Fruit fly (Drosophila melanogaster): Measurements from ENCODE around the gene CG33080.

Gene CG33080

DNA sequence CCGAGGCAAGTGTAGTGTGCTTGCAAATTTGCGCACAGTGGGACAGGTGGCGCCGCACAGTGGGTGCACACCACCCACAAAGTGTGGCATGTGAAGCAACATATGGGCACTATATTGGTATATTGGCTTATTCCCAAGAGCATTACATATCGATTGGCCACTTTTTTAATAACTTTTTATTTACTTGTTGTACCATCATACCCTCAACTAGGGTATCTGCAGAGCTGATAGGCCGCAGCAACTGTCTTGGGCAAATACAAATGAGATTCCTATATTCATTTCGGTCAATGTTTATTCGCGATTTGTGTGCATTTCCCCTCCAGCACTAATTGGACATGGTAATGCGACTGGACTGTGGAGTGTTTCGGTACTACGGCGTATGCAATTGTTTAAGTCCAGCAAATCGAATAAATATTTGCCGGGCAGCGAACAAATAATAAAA, 7.2 kb upstream of the CG33080 start (continued):
- TF ChIP-seq NC2β (GFP tag; optimal IDR thresholded peaks at IDR 0.05) = no peak
- no peak for TF ChIP-seq jing (GFP tag; optimal IDR thresholded peaks at IDR 0.05)
- TF ChIP-seq Xbp1 (GFP tag; optimal IDR thresholded peaks at IDR 0.05) = peak; percentile 45
- TF ChIP-seq CG4360 (GFP tag; IDR thresholded peaks at IDR 0.05) = no peak
- TF ChIP-seq CG14014 (GFP tag; IDR thresholded peaks at IDR 0.05) = peak; percentile 64; the same call in 1 of the 2 replicates
- TF ChIP-seq hkb (optimal IDR thresholded peaks at IDR 0.05) = no peak
- TF ChIP-seq hkb (GFP tag; IDR thresholded peaks at IDR 0.05) = peak; percentile 46
- TF ChIP-seq CG18764 (GFP tag; optimal IDR thresholded peaks at IDR 0.05) = no peak
- no peak for TF ChIP-seq CG4854 (GFP tag; optimal IDR thresholded peaks at IDR 0.05)
- TF ChIP-seq Sox100B (GFP tag; optimal IDR thresholded peaks at IDR 0.05) = peak; percentile 56
- TF ChIP-seq CG11696 (GFP tag; IDR thresholded peaks at IDR 0.05) = no peak
- peak; percentile 82 for TF ChIP-seq CG3407 (GFP tag; optimal IDR thresholded peaks at IDR 0.05)
- TF ChIP-seq CG12391 (tag; optimal IDR thresholded peaks at IDR 0.05) = peak; percentile 32
- peak; percentile 60 for TF ChIP-seq wek (GFP tag; optimal IDR thresholded peaks at IDR 0.05)
- no peak for TF ChIP-seq fd3F (GFP tag; optimal IDR thresholded peaks at IDR 0.05)
- no peak for TF ChIP-seq CG10431 (GFP tag; optimal IDR thresholded peaks at IDR 0.05)
- peak; percentile 67 for TF ChIP-seq CG15696 (tag; optimal IDR thresholded peaks at IDR 0.05)
- TF ChIP-seq tgo (GFP tag; IDR thresholded peaks at IDR 0.05) = peak; percentile 38; the same call in 1 of the 3 replicates
- TF ChIP-seq Jarid2 (GFP tag; optimal IDR thresholded peaks at IDR 0.05) = peak; percentile 22
- no peak for TF ChIP-seq CG11695 (GFP tag; IDR thresholded peaks at IDR 0.05)
- TF ChIP-seq mirr (GFP tag; optimal IDR thresholded peaks at IDR 0.05) = no peak
- no peak for TF ChIP-seq CG16813 (GFP tag; IDR thresholded peaks at IDR 0.05; ENCODE audit: partially characterized antibody)
- peak; percentile 71 for TF ChIP-seq CG17361 (GFP tag; IDR thresholded peaks at IDR 0.05)
- TF ChIP-seq Ada2b (GFP tag; IDR thresholded peaks at IDR 0.05) = peak; percentile 54
- TF ChIP-seq CG2889 (GFP tag; IDR thresholded peaks at IDR 0.05) = 0 out of 3 replicates have a peak, but pooled peaks have one; percentile 46
- TF ChIP-seq CG8089 (GFP tag; optimal IDR thresholded peaks at IDR 0.05) = peak; percentile 35
- TF ChIP-seq zfh2 (GFP tag; optimal IDR thresholded peaks at IDR 0.05) = peak; percentile 10
- TF ChIP-seq CHES-1-like (GFP tag; optimal IDR thresholded peaks at IDR 0.05) = peak; percentile 15
- TF ChIP-seq CG31224 (GFP tag; IDR thresholded peaks at IDR 0.05) = peak; percentile 24; the same call in 1 of the 2 replicates
- no peak for TF ChIP-seq MESR4 (GFP tag; optimal IDR thresholded peaks at IDR 0.05)
- TF ChIP-seq onecut (GFP tag; IDR thresholded peaks at IDR 0.05) = peak; percentile 35
- no peak for TF ChIP-seq schlank (tag; optimal IDR thresholded peaks at IDR 0.05)
- TF ChIP-seq B-H1 (GFP tag; IDR thresholded peaks at IDR 0.05) = no peak
- TF ChIP-seq h (optimal IDR thresholded peaks at IDR 0.05) = no peak
- TF ChIP-seq CG15073 (GFP tag; optimal IDR thresholded peaks at IDR 0.05) = no peak
- TF ChIP-seq nerfin-1 (tag; optimal IDR thresholded peaks at IDR 0.05) = peak; percentile 51
- no peak for TF ChIP-seq CG7963 (GFP tag; IDR thresholded peaks at IDR 0.05; ENCODE audit: partially characterized antibody)
- TF ChIP-seq CG3726 (GFP tag; IDR thresholded peaks at IDR 0.05) = peak; percentile 45; the same call in 1 of the 3 replicates
- peak; percentile 31 for TF ChIP-seq CG7786 (GFP tag; optimal IDR thresholded peaks at IDR 0.05)
- no peak for TF ChIP-seq CG17612 (GFP tag; IDR thresholded peaks at IDR 0.05)
- TF ChIP-seq ro (GFP tag; IDR thresholded peaks at IDR 0.05) = no peak
- peak; percentile 39 for TF ChIP-seq D19B (GFP tag; optimal IDR thresholded peaks at IDR 0.05)
- TF ChIP-seq CG31365 (tag; optimal IDR thresholded peaks at IDR 0.05) = no peak
- TF ChIP-seq CG12942 (GFP tag; optimal IDR thresholded peaks at IDR 0.05) = no peak
- TF ChIP-seq pum (GFP tag; optimal IDR thresholded peaks at IDR 0.05) = peak; percentile 35
- TF ChIP-seq Dek (tag; optimal IDR thresholded peaks at IDR 0.05) = no peak
- TF ChIP-seq klu (GFP tag; IDR thresholded peaks at IDR 0.05) = no peak
- peak; percentile 29 for TF ChIP-seq Nf-YB (GFP tag; optimal IDR thresholded peaks at IDR 0.05)
- no peak for TF ChIP-seq Scr (GFP tag; IDR thresholded peaks at IDR 0.05; ENCODE audit: partially characterized antibody)
- peak; percentile 33 for TF ChIP-seq salm (tag; optimal IDR thresholded peaks at IDR 0.05)
- no peak for TF ChIP-seq Dip3 (GFP tag; optimal IDR thresholded peaks at IDR 0.05)
- TF ChIP-seq Dad (GFP tag; optimal IDR thresholded peaks at IDR 0.05) = peak; percentile 7

All from whole organism, embryonic.